Worm (Caenorhabditis elegans) whole organism, young adult: ENCODE results near the gene frpr-3.

ENCODE experiments used
- B0035.1 ChIP-seq: sonication (generic microtip); optimal IDR thresholded peaks from 2 replicates; lab custom pipeline; 2016; ENCODE audit warnings: missing genetic modification characterization, mild to moderate bottlenecking, missing compliant biosample characterization, missing genotype, missing genetic modification reagents
- mxl-1 ChIP-seq: sonication (generic microtip); optimal IDR thresholded peaks from 2 replicates; lab custom pipeline; 2016; ENCODE audit warnings: missing genetic modification characterization, missing compliant biosample characterization

ce11 chrV:7726202-7726601 is 44.9 kb upstream of the frpr-3 start:
- TF ChIP-seq B0035.1 (tag; lab: Kevin White, UChicago) (no peak), mxl-1 (tag; lab: Kevin White, UChicago) (no peak)
